Fruit fly (Drosophila melanogaster): ENCODE results near the gene SdhBL.

DNA sequence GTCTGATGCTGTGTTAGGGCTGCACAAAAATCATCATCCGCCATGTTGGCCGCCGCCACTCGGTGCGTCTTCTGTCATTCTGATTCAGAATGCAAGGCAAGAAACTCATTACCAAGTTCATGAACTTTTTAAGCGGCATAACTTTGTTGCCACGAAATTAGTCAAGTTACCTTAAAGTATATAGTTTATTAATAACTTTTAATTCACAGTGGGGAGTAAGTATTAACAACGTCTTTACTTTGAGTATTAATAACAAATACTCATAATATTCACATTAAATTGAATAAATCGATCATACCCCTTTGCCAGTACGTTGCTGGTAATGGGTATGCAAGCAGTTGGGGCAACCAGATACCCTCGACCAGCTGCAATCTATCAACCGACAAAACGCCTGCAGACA lies 23.3 kb downstream of the SdhBL start:
- TF ChIP-seq usp (GFP tag; optimal IDR thresholded peaks at IDR 0.05) (no peak), psq (optimal IDR thresholded peaks at IDR 0.05) (no peak), Dll (optimal IDR thresholded peaks at IDR 0.05) (no peak), pan (optimal IDR thresholded peaks at IDR 0.05) (peak; percentile 6), EcR (GFP tag; optimal IDR thresholded peaks at IDR 0.05) (no peak), CG8478 (optimal IDR thresholded peaks at IDR 0.05) (no peak)

Data from whole organism.